Fruit fly (Drosophila melanogaster): ENCODE data around the gene CG9004.

Gene CG9004

dm6 chr3L:2392745-2393435, 19.4 kb downstream of the CG9004 start (continued):
- peak; percentile 34 for TF ChIP-seq CG18764 (GFP tag; optimal IDR thresholded peaks at IDR 0.05)
- TF ChIP-seq gce (GFP tag; IDR thresholded peaks at IDR 0.05): peak; percentile 32; the same call in 1 of the 3 replicates
- TF ChIP-seq bsh (GFP tag; optimal IDR thresholded peaks at IDR 0.05): peak in 1 of 2 experiments; percentile 19
- peak; percentile 4 for TF ChIP-seq CG15514 (GFP tag; optimal IDR thresholded peaks at IDR 0.05)
- TF ChIP-seq sug (tag; optimal IDR thresholded peaks at IDR 0.05): peak; percentile 18
- peak; percentile 3 for TF ChIP-seq Blimp-1 (GFP tag; optimal IDR thresholded peaks at IDR 0.05)
- no peak for TF ChIP-seq CG14860 (GFP tag; IDR thresholded peaks at IDR 0.05; ENCODE audit: partially characterized antibody)
- TF ChIP-seq Sox102F (GFP tag; optimal IDR thresholded peaks at IDR 0.05): peak; percentile 8
- peak; percentile 68 for TF ChIP-seq bab2 (GFP tag; optimal IDR thresholded peaks at IDR 0.05)
- peak; percentile 60 for TF ChIP-seq sqz (GFP tag; optimal IDR thresholded peaks at IDR 0.05)
- TF ChIP-seq insv (GFP tag; optimal IDR thresholded peaks at IDR 0.05): no peak
- TF ChIP-seq Pdp1 (GFP tag; optimal IDR thresholded peaks at IDR 0.05): peak in 1 of 2 experiments; percentile 38
- no peak for TF ChIP-seq caup (GFP tag; optimal IDR thresholded peaks at IDR 0.05; ENCODE audit: severe bottlenecking)
- no peak for TF ChIP-seq pan (optimal IDR thresholded peaks at IDR 0.05)
- TF ChIP-seq pan (GFP tag; optimal IDR thresholded peaks at IDR 0.05 in 1 of 2, IDR thresholded peaks at IDR 0.05 in 1 of 2): peak in 1 of 2 experiments; percentile 10
- TF ChIP-seq gem (tag; optimal IDR thresholded peaks at IDR 0.05): peak; percentile 20
- peak; percentile 2 for TF ChIP-seq oc (tag; optimal IDR thresholded peaks at IDR 0.05)

dm6 chr3L:2397571-2398187, 24.2 kb downstream of the CG9004 start:
- TF ChIP-seq oc (tag; optimal IDR thresholded peaks at IDR 0.05) (peak; percentile 34), Trl (optimal IDR thresholded peaks at IDR 0.05) (no peak), Trl (GFP tag; optimal IDR thresholded peaks at IDR 0.05) (no peak), salm (tag; optimal IDR thresholded peaks at IDR 0.05) (no peak), sd (tag; optimal IDR thresholded peaks at IDR 0.05) (peak; percentile 10), Awh (GFP tag; IDR thresholded peaks at IDR 0.05) (peak; percentile 73), Stat92E (GFP tag; optimal IDR thresholded peaks at IDR 0.05) (peak in 1 of 3 experiments; percentile 37), C15 (GFP tag; IDR thresholded peaks at IDR 0.05) (no peak), disco-r (GFP tag; optimal IDR thresholded peaks at IDR 0.05) (no peak), cg (GFP tag; optimal IDR thresholded peaks at IDR 0.05) (peak; percentile 7), gsb-n (tag; optimal IDR thresholded peaks at IDR 0.05) (peak; percentile 18), Hr78 (GFP tag; optimal IDR thresholded peaks at IDR 0.05) (peak in 1 of 2 experiments; percentile 7), Blimp-1 (GFP tag; optimal IDR thresholded peaks at IDR 0.05) (peak; percentile 97), kni (GFP tag; optimal IDR thresholded peaks at IDR 0.05) (no peak), abd-A (tag; optimal IDR thresholded peaks at IDR 0.05) (peak; percentile 57), CG2120 (GFP tag; optimal IDR thresholded peaks at IDR 0.05) (no peak), CG10147 (GFP tag; optimal IDR thresholded peaks at IDR 0.05) (no peak), CG8388 (GFP tag; optimal IDR thresholded peaks at IDR 0.05) (no peak), CG14050 (GFP tag; IDR thresholded peaks at IDR 0.05) (no peak), vvl (GFP tag; IDR thresholded peaks at IDR 0.05) (peak; percentile 83), NFAT (GFP tag; IDR thresholded peaks at IDR 0.05) (no peak), Pdp1 (GFP tag; optimal IDR thresholded peaks at IDR 0.05) (peak in 1 of 2 experiments; percentile 14)
